Worm (Caenorhabditis elegans) whole organism, early embryonic: ENCODE data around the gene mrpl-20.

Source experiments
- F13C5.2 ChIP-seq: sonication (generic microtip); optimal IDR thresholded peaks from 2 replicates; lab custom pipeline; 2017; ENCODE audit warnings: mild to moderate bottlenecking, missing genetic modification characterization, inconsistent platforms, missing compliant biosample characterization
- aly-1 ChIP-seq: sonication (generic microtip); optimal IDR thresholded peaks from 2 replicates; lab custom pipeline; 2016; ENCODE audit warnings: missing genetic modification characterization, missing compliant biosample characterization
- ama-1 ChIP-seq: fragments of 150-350 bp; optimal IDR thresholded peaks from 2 replicates; lab custom pipeline; 2014
- ets-7 ChIP-seq: sonication (generic microtip); optimal IDR thresholded peaks from 2 replicates; lab custom pipeline; 2016; ENCODE audit warnings: missing genotype, missing genetic modification characterization, missing compliant biosample characterization
- flt-1 ChIP-seq: fragments of 200-800 bp; sonication (Bioruptor generic); IDR thresholded peaks from 2 replicates; pipeline ENCODE4 v1.3.6; 2022; ENCODE audit warnings: missing genetic modification characterization, missing compliant biosample characterization
- tra-4 ChIP-seq: sonication (generic microtip); optimal IDR thresholded peaks from 2 replicates; lab custom pipeline; 2017; ENCODE audit warnings: missing genetic modification characterization, missing compliant biosample characterization

DNA sequence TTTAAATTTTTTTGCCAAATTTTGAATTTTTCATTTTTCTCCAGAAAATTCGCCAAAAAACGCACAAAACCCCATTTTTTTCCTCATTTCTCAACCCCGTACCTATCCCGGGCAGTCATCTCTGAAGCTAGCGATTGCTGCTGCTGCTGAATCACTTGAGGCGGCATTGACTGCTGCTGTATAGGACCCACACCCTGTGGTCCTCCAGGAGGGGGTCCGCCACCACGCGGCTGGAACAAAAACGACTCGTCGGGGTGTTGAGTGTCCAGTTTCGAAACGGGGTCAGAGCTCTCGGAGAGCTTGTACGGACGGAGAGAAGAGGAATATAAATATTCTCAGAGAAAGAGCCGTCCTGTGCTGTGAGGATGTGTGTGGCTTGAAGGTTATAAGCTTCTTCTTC lies 7.7 kb upstream of the mrpl-20 start, which contains the start of gene sam-10:
- no peak for TF ChIP-seq F13C5.2
- no peak for TF ChIP-seq flt-1 (GFP tag; lab: Robert Waterston, UW)
- no peak for TF ChIP-seq ama-1 (lab: Kevin White, UChicago)
- TF ChIP-seq aly-1 (tag; lab: Kevin White, UChicago) = no peak
- TF ChIP-seq tra-4 (tag; lab: Kevin White, UChicago) = no peak
- TF ChIP-seq ets-7 (tag; lab: Kevin White, UChicago) = no peak
